Worm (Caenorhabditis elegans): ENCODE data around the gene rnp-5.

DNA sequence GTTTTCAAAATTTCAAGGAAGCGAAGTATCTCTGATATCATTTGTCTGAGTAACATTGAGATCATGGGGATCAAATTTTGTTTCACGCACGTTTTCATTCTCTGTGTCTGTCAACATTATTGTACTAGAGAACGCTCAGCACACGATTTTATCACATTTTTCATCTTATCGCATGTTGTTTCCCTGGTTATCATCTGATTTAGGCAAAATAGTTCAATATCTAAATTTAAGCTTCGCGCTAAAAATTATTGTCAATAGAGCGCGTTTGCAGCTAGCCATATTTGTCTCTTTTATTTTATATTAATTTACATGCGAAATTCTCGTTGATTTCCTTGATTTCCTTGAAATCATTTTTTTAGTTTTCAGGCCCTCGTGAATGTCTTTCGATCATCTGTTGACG is 8.2 kb downstream of the rnp-5 start, which contains the start of gene K02F3.2:
- no peak for TF ChIP-seq ama-1 (optimal IDR thresholded peaks at IDR 0.05)
- no peak for TF ChIP-seq ceh-13 (GFP tag; optimal IDR thresholded peaks at IDR 0.05)
- no peak for TF ChIP-seq flt-1 (GFP tag; IDR thresholded peaks at IDR 0.05)
